Fruit fly (Drosophila melanogaster): ENCODE measurements around the gene CG2983.
A peak's percentile ranks its signal among the peaks of the same experiment; 100 is the strongest.

The CG2983 gene

DNA sequence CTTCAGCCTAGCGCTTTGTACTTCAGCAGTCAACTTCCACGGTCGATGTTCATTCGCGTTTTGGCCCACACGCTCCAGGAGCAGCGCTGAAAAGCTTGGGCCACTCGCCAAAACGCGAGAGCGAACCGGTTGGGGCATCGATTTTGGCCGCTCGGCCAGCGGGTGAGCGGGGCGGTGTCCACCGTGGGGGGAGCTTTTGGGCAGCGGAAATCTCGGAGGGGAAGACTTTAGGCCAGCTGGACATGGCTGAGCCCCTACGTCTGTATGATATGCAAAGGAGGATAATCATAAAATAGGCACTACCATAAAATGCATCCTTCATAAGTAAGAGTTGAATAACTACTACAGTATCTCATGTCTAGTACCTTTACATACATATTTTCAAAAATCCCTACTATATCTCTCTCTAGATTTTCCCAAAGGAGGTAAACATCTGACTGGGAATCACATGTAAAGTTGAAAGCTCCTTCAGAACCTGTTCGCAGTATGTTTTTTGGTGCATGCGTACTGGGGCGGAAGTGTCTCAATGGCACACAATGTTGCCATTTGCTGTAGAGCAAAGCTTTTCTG lies 47.4 kb upstream of the CG2983 start, which contains the start of gene Syt1 (continued):
- TF ChIP-seq Pdp1 (GFP tag; optimal IDR thresholded peaks at IDR 0.05): no peak
- TF ChIP-seq slbo (GFP tag; IDR thresholded peaks at IDR 0.05): peak; percentile 16; the same call in 1 of the 2 replicates
- no peak for TF ChIP-seq ham (GFP tag; IDR thresholded peaks at IDR 0.05)
- TF ChIP-seq CG6175 (GFP tag; IDR thresholded peaks at IDR 0.05): no peak
- no peak for TF ChIP-seq cato (GFP tag; optimal IDR thresholded peaks at IDR 0.05; ENCODE audit: borderline replicate concordance)
- no peak for TF ChIP-seq chm (GFP tag; IDR thresholded peaks at IDR 0.05)
- TF ChIP-seq CG3726 (GFP tag; IDR thresholded peaks at IDR 0.05): no peak
- no peak for TF ChIP-seq CG33213 (GFP tag; optimal IDR thresholded peaks at IDR 0.05)
- TF ChIP-seq CG6272 (GFP tag; IDR thresholded peaks at IDR 0.05): no peak
- TF ChIP-seq CG9932 (GFP tag; IDR thresholded peaks at IDR 0.05): peak; percentile 35; the same call in 1 of the 2 replicates
- TF ChIP-seq CG7372 (GFP tag; IDR thresholded peaks at IDR 0.05): no peak
- no peak for TF ChIP-seq Mad (GFP tag; optimal IDR thresholded peaks at IDR 0.05)
- no peak for TF ChIP-seq CG7963 (GFP tag; IDR thresholded peaks at IDR 0.05; ENCODE audit: partially characterized antibody)
- TF ChIP-seq CG1603 (tag; optimal IDR thresholded peaks at IDR 0.05): no peak
- no peak for TF ChIP-seq Lhr (GFP tag; optimal IDR thresholded peaks at IDR 0.05)
- no peak for TF ChIP-seq sens (GFP tag)
- peak; percentile 40 for TF ChIP-seq Med (GFP tag)
- peak; percentile 86 for TF ChIP-seq crol (GFP tag; IDR thresholded peaks at IDR 0.05)
- peak; percentile 84 for TF ChIP-seq CG10274 (GFP tag; optimal IDR thresholded peaks at IDR 0.05)
- TF ChIP-seq seq (GFP tag; IDR thresholded peaks at IDR 0.05): 0 out of 2 replicates have a peak, but pooled peaks have one; percentile 10
- TF ChIP-seq lilli (GFP tag; optimal IDR thresholded peaks at IDR 0.05): peak; percentile 15
- TF ChIP-seq CG14965 (GFP tag; optimal IDR thresholded peaks at IDR 0.05; ENCODE audit: borderline replicate concordance): no peak
- TF ChIP-seq Sin3A (optimal IDR thresholded peaks at IDR 0.05): no peak
- no peak for TF ChIP-seq CG17385 (GFP tag; optimal IDR thresholded peaks at IDR 0.05)
- TF ChIP-seq slou (GFP tag; optimal IDR thresholded peaks at IDR 0.05): no peak
- TF ChIP-seq CG16779 (GFP tag; IDR thresholded peaks at IDR 0.05): 0 out of 2 replicates have a peak, but pooled peaks have one; percentile 32
- TF ChIP-seq CG8944 (GFP tag; optimal IDR thresholded peaks at IDR 0.05): no peak
- TF ChIP-seq CG2120 (GFP tag; optimal IDR thresholded peaks at IDR 0.05): peak; percentile 2
- TF ChIP-seq crp (GFP tag; optimal IDR thresholded peaks at IDR 0.05): peak in 1 of 2 experiments; percentile 46
- TF ChIP-seq CG8290 (GFP tag; optimal IDR thresholded peaks at IDR 0.05): no peak
- peak in 1 of 2 experiments; percentile 0 for TF ChIP-seq CG8290 (tag; optimal IDR thresholded peaks at IDR 0.05)
- TF ChIP-seq GATAe (GFP tag; conservative IDR thresholded peaks at IDR 0.05): no peak
- TF ChIP-seq B-H1 (GFP tag; IDR thresholded peaks at IDR 0.05): no peak
- TF ChIP-seq ewg (GFP tag; optimal IDR thresholded peaks at IDR 0.05): peak; percentile 76
- TF ChIP-seq Deaf1 (tag; optimal IDR thresholded peaks at IDR 0.05): peak; percentile 20
- TF ChIP-seq CG4617 (GFP tag; optimal IDR thresholded peaks at IDR 0.05; ENCODE audit: borderline replicate concordance): no peak
- no peak for TF ChIP-seq NC2α (GFP tag; optimal IDR thresholded peaks at IDR 0.05)
- peak; percentile 7 for TF ChIP-seq Hmr (GFP tag; optimal IDR thresholded peaks at IDR 0.05)
- 0 out of 3 replicates have a peak, but pooled peaks have one; percentile 59 for TF ChIP-seq CG11456 (GFP tag; IDR thresholded peaks at IDR 0.05)
- TF ChIP-seq CG14667 (GFP tag; IDR thresholded peaks at IDR 0.05): no peak
- 0 out of 3 replicates have a peak, but pooled peaks have one; percentile 18 for TF ChIP-seq ase (GFP tag; IDR thresholded peaks at IDR 0.05)
- TF ChIP-seq Dbx (GFP tag; IDR thresholded peaks at IDR 0.05): peak; percentile 27; the same call in 1 of the 3 replicates
- peak; percentile 33 for TF ChIP-seq CG18599 (GFP tag; optimal IDR thresholded peaks at IDR 0.05)
- TF ChIP-seq NFAT (GFP tag; IDR thresholded peaks at IDR 0.05): peak; percentile 22; the same call in 1 of the 2 replicates
- peak; percentile 99 for TF ChIP-seq onecut (GFP tag; IDR thresholded peaks at IDR 0.05)
- no peak for TF ChIP-seq Blimp-1 (GFP tag; optimal IDR thresholded peaks at IDR 0.05)
- TF ChIP-seq CG11085 (GFP tag; IDR thresholded peaks at IDR 0.05): no peak
- TF ChIP-seq Ets97D (GFP tag; optimal IDR thresholded peaks at IDR 0.05): no peak
- peak; percentile 84 for TF ChIP-seq Ets65A (GFP tag)
- TF ChIP-seq gsb-n (tag; optimal IDR thresholded peaks at IDR 0.05): no peak

Measured in whole organism, embryonic.